Worm (Caenorhabditis elegans) whole organism, early embryonic: ENCODE data around the gene T21B10.3.

ENCODE experiments used
- ceh-36 ChIP-seq: sonication (generic microtip); optimal IDR thresholded peaks from 2 replicates; lab custom pipeline; 2016; ENCODE audit warnings: missing genetic modification characterization, inconsistent platforms, missing compliant biosample characterization
- hmg-4 ChIP-seq: fragments of 200-800 bp; sonication (Bioruptor generic); optimal IDR thresholded peaks from 2 replicates; lab custom pipeline; 2018; ENCODE audit warnings: mild to moderate bottlenecking, missing genetic modification characterization, missing compliant biosample characterization
- hnd-1 ChIP-seq: sonication (generic microtip); optimal IDR thresholded peaks from 2 replicates; lab custom pipeline; 2016; ENCODE audit warnings: missing genetic modification characterization, missing compliant biosample characterization
- pes-1 ChIP-seq: fragments of 200-800 bp; sonication (Bioruptor generic); IDR thresholded peaks from 2 replicates; pipeline ENCODE4 v1.3.6; 2022; ENCODE audit warnings: missing genetic modification reagents, missing genetic modification characterization, missing compliant biosample characterization
- tbx-11 ChIP-seq: fragments of 200-800 bp; sonication (Bioruptor generic); IDR thresholded peaks from 2 replicates; pipeline ENCODE4 v1.3.6; 2022; ENCODE audit warnings: missing genetic modification characterization, missing compliant biosample characterization
- tbx-37 ChIP-seq: fragments of 200-800 bp; sonication (Bioruptor generic); conservative IDR thresholded peaks from 2 replicates; pipeline ENCODE4 v1.3.6; 2022; ENCODE audit warnings: missing genetic modification reagents, missing genetic modification characterization, missing compliant biosample characterization
- tra-4 ChIP-seq: sonication (generic microtip); optimal IDR thresholded peaks from 2 replicates; lab custom pipeline; 2017; ENCODE audit warnings: missing genetic modification characterization, missing compliant biosample characterization

The T21B10.3 gene

DNA sequence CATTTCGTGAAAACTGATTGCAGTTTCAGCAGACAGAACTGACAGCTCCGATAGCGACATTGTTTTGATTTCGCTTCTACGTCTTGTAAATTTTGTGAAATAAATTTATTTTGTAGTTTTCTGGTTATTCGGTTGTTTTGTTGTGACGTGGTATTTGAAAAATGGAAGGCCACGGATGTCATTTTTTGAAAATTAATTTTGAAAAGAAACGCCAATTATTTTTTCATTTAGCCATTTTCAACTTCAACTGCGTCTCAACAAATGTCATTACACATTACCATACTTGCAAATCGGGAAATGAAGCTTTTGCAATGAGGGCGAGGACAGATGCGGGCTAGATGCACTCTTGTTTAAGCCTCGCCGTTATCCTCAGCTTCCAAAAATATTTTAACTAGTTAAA is 53.8 kb downstream of the T21B10.3 start, which contains the start of gene C18E9.8:
Gene C18E9.8, minus strand, starts transcription at position 101 of the 400 bp plus-strand sequence.
- TF ChIP-seq hmg-4 (GFP tag; lab: Kevin White, UChicago) (no peak), tbx-37 (GFP tag; lab: Robert Waterston, UW) (no peak), tra-4 (tag; lab: Kevin White, UChicago) (no peak), hnd-1 (tag; lab: Kevin White, UChicago) (no peak), pes-1 (GFP tag; lab: Robert Waterston, UW) (no peak), tbx-11 (GFP tag; lab: Robert Waterston, UW) (no peak), ceh-36 (tag; lab: Kevin White, UChicago) (no peak)
